Worm (Caenorhabditis elegans) whole organism, mixed stage, embryonic: ENCODE measurements around the gene mex-5.

Source experiments
- M03D4.4 ChIP-seq: sonication (generic microtip); optimal IDR thresholded peaks from 2 replicates; lab custom pipeline; 2017; ENCODE audit warnings: mild to moderate bottlenecking, missing genetic modification characterization, missing compliant biosample characterization
- bed-3 ChIP-seq: fragments of 200-800 bp; sonication (Bioruptor generic); optimal IDR thresholded peaks from 3 replicates; lab custom pipeline; 2018; ENCODE audit warnings: mild to moderate bottlenecking, missing genetic modification characterization, moderate library complexity, missing compliant biosample characterization
- blmp-1 ChIP-seq: fragments of 150-350 bp; optimal IDR thresholded peaks from 2 replicates; lab custom pipeline; 2014; ENCODE audit warnings: missing biosample characterization, missing genetic modification characterization
- ceh-39 ChIP-seq: fragments of 150-350 bp; optimal IDR thresholded peaks from 2 replicates; lab custom pipeline; 2014; ENCODE audit warnings: missing biosample characterization, missing genetic modification characterization
- ceh-43 ChIP-seq: fragments of 200-800 bp; sonication (Bioruptor generic); optimal IDR thresholded peaks from 2 replicates; lab custom pipeline; 2018; ENCODE audit warnings: mild to moderate bottlenecking, missing genetic modification characterization, moderate library complexity, missing compliant biosample characterization
- ceh-83 ChIP-seq: fragments of 200-800 bp; sonication (Bioruptor generic); optimal IDR thresholded peaks from 2 replicates; lab custom pipeline; 2018; ENCODE audit warnings: mild to moderate bottlenecking, missing genetic modification characterization, missing compliant biosample characterization
- ces-1 ChIP-seq: fragments of 150-350 bp; optimal IDR thresholded peaks from 2 replicates; lab custom pipeline; 2014; ENCODE audit warnings: missing biosample characterization, missing genetic modification reagents, missing genetic modification characterization
- cnd-1 ChIP-seq: fragments of 200-800 bp; sonication (Bioruptor generic); optimal IDR thresholded peaks from 2 replicates; lab custom pipeline; 2018; ENCODE audit warnings: mild to moderate bottlenecking, missing genetic modification characterization, missing compliant biosample characterization
- drap-1 ChIP-seq: fragments of 200-800 bp; sonication (Bioruptor generic); optimal IDR thresholded peaks from 3 replicates; lab custom pipeline; 2018; ENCODE audit warnings: mild to moderate bottlenecking, missing genetic modification characterization, missing compliant biosample characterization
- elt-1 ChIP-seq: sonication (generic microtip); optimal IDR thresholded peaks from 2 replicates; lab custom pipeline; 2017; ENCODE audit warnings: missing genetic modification characterization, mild to moderate bottlenecking, missing compliant biosample characterization, antibody characterized with exemption, moderate library complexity, borderline replicate concordance; ENCODE audit not compliant: insufficient read depth
- elt-3 ChIP-seq: fragments of 150-350 bp; optimal IDR thresholded peaks from 2 replicates; lab custom pipeline; 2014; ENCODE audit warnings: missing biosample characterization, missing genetic modification characterization
- flh-1 ChIP-seq: fragments of 200-800 bp; sonication (Bioruptor generic); optimal IDR thresholded peaks from 2 replicates; lab custom pipeline; 2018; ENCODE audit warnings: mild to moderate bottlenecking, missing genetic modification characterization, moderate library complexity, missing compliant biosample characterization
- hlh-1 ChIP-seq: fragments of 150-350 bp; optimal IDR thresholded peaks from 2 replicates; lab custom pipeline; 2014; ENCODE audit warnings: missing biosample characterization, missing genetic modification reagents, missing genetic modification characterization
- lin-13 ChIP-seq: fragments of 150-350 bp; optimal IDR thresholded peaks from 2 replicates; lab custom pipeline; 2014; ENCODE audit warnings: missing biosample characterization, missing genetic modification characterization
- lin-32 ChIP-seq: fragments of 200-800 bp; sonication (Bioruptor generic); optimal IDR thresholded peaks from 2 replicates; lab custom pipeline; 2018; ENCODE audit warnings: mild to moderate bottlenecking, missing genetic modification characterization, missing compliant biosample characterization
- lsy-2 ChIP-seq: fragments of 150-350 bp; optimal IDR thresholded peaks from 2 replicates; lab custom pipeline; 2014; ENCODE audit warnings: missing biosample characterization, missing genetic modification characterization
- mab-5 ChIP-seq: fragments of 150-350 bp; optimal IDR thresholded peaks from 2 replicates; lab custom pipeline; 2014; ENCODE audit warnings: missing biosample characterization, missing genetic modification characterization
- mls-2 ChIP-seq: sonication (generic microtip); optimal IDR thresholded peaks from 2 replicates; lab custom pipeline; 2016; ENCODE audit warnings: mild to moderate bottlenecking, missing genetic modification characterization, moderate library complexity, missing compliant biosample characterization
- nhr-12 ChIP-seq: fragments of 150-350 bp; optimal IDR thresholded peaks from 2 replicates; lab custom pipeline; 2014; ENCODE audit warnings: missing biosample characterization, missing genetic modification characterization
- nhr-2 ChIP-seq: fragments of 150-350 bp; optimal IDR thresholded peaks from 2 replicates; lab custom pipeline; 2014; ENCODE audit warnings: missing biosample characterization, missing genetic modification characterization
- nhr-237 ChIP-seq: fragments of 150-350 bp; optimal IDR thresholded peaks from 2 replicates; lab custom pipeline; 2014; ENCODE audit warnings: missing biosample characterization, missing genetic modification characterization
- nhr-28 ChIP-seq: fragments of 150-350 bp; optimal IDR thresholded peaks from 2 replicates; lab custom pipeline; 2014; ENCODE audit warnings: missing biosample characterization, missing genetic modification characterization
- nhr-76 ChIP-seq: sonication (generic microtip); optimal IDR thresholded peaks from 2 replicates; lab custom pipeline; 2017; ENCODE audit warnings: missing biosample characterization, missing genetic modification characterization
- pha-4 ChIP-seq: fragments of 150-350 bp; optimal IDR thresholded peaks from 2 replicates; lab custom pipeline; 2018; ENCODE audit warnings: missing biosample characterization, missing genetic modification reagents, missing genetic modification characterization
- sem-2 ChIP-seq: fragments of 200-800 bp; sonication (Bioruptor generic); optimal IDR thresholded peaks from 2 replicates; lab custom pipeline; 2018; ENCODE audit warnings: mild to moderate bottlenecking, missing genetic modification characterization, missing compliant biosample characterization
- snpc-4 ChIP-seq: fragments of 150-350 bp; optimal IDR thresholded peaks from 2 replicates; lab custom pipeline; 2014; ENCODE audit warnings: missing biosample characterization, missing genetic modification characterization
- sptf-1 ChIP-seq: sonication (generic microtip); optimal IDR thresholded peaks from 2 replicates; lab custom pipeline; 2017; ENCODE audit warnings: mild to moderate bottlenecking, missing genetic modification characterization, moderate library complexity, missing compliant biosample characterization
- tbx-8 ChIP-seq: fragments of 200-800 bp; sonication (Bioruptor generic); optimal IDR thresholded peaks from 2 replicates; lab custom pipeline; 2018; ENCODE audit warnings: mild to moderate bottlenecking, missing genetic modification characterization, moderate library complexity, missing compliant biosample characterization
- unc-120 ChIP-seq: sonication (generic microtip); optimal IDR thresholded peaks from 2 replicates; lab custom pipeline; 2017; ENCODE audit warnings: missing genetic modification characterization, missing compliant biosample characterization; ENCODE audit not compliant: poor library complexity, severe bottlenecking
- unc-39 ChIP-seq: fragments of 150-350 bp; optimal IDR thresholded peaks from 2 replicates; lab custom pipeline; 2014; ENCODE audit warnings: missing biosample characterization, missing genetic modification characterization
- unc-62 ChIP-seq: fragments of 150-350 bp; optimal IDR thresholded peaks from 2 replicates; lab custom pipeline; 2014; ENCODE audit warnings: missing biosample characterization, missing genetic modification reagents, missing genetic modification characterization
- zip-8 ChIP-seq: fragments of 150-350 bp; optimal IDR thresholded peaks from 2 replicates; lab custom pipeline; 2014; ENCODE audit warnings: missing biosample characterization, missing genetic modification characterization
- ztf-11 ChIP-seq: fragments of 150-350 bp; optimal IDR thresholded peaks from 2 replicates; lab custom pipeline; 2014; ENCODE audit warnings: missing biosample characterization, missing genetic modification characterization

mex-5 gene

ce11 chrIV:13386043-13386442 lies 32.5 kb downstream of the mex-5 start, which contains the start of the genes Y62E10A.20, Y62E10A.23 and mdt-9 (continued):
- TF ChIP-seq mab-5 (tag; lab: Kevin White, UChicago) (peak; percentile 2), elt-1 (no peak), nhr-28 (tag; lab: Kevin White, UChicago) (peak; percentile 62), hlh-1 (tag; lab: Kevin White, UChicago) (peak; percentile 78)

ce11 chrIV:13386903-13387302 lies 33.4 kb downstream of the mex-5 start, which contains the start of gene lsm-3:
Gene lsm-3, plus strand, starts transcription at chrIV:13387203.
- TF ChIP-seq pha-4 (tag; lab: Kevin White, UChicago) (no peak), tbx-8 (no peak), nhr-28 (tag; lab: Kevin White, UChicago) (no peak), mab-5 (tag; lab: Kevin White, UChicago) (no peak), blmp-1 (no peak), hlh-1 (tag; lab: Kevin White, UChicago) (no peak), bed-3 (GFP tag; lab: Kevin White, UChicago) (no peak), unc-62 (GFP tag; lab: Kevin White, UChicago) (no peak), sptf-1 (tag; lab: Kevin White, UChicago) (no peak)

- TF ChIP-seq nhr-237 (tag; lab: Kevin White, UChicago) (peak; percentile 3), flh-1 (GFP tag; lab: Kevin White, UChicago) (no peak)
These were observed 35.3 kb downstream of the mex-5 start for ce11 chrIV:13388779-13389178.

- no peak for TF ChIP-seq nhr-76 (tag; lab: Kevin White, UChicago)
- no peak for TF ChIP-seq nhr-12 (tag; lab: Kevin White, UChicago)
- no peak for TF ChIP-seq nhr-28 (tag; lab: Kevin White, UChicago)
- no peak for TF ChIP-seq sem-2 (GFP tag; lab: Kevin White, UChicago)
- no peak for TF ChIP-seq zip-8 (tag; lab: Kevin White, UChicago)
- TF ChIP-seq nhr-2 (tag; lab: Kevin White, UChicago): no peak
- TF ChIP-seq mab-5 (tag; lab: Kevin White, UChicago): no peak
- TF ChIP-seq lin-13 (tag; lab: Kevin White, UChicago): no peak
- TF ChIP-seq ceh-83: no peak
- no peak for TF ChIP-seq blmp-1
- no peak for TF ChIP-seq lsy-2 (tag; lab: Kevin White, UChicago)
- no peak for TF ChIP-seq elt-1
- TF ChIP-seq mls-2 (tag; lab: Kevin White, UChicago): no peak
- TF ChIP-seq flh-1 (GFP tag; lab: Kevin White, UChicago): no peak
- TF ChIP-seq ceh-43 (GFP tag; lab: Kevin White, UChicago): no peak
- no peak for TF ChIP-seq tbx-8
- TF ChIP-seq ceh-39 (tag; lab: Kevin White, UChicago): no peak
- TF ChIP-seq, all 35 proteins: peak for 0
These were observed 35.7 kb downstream of the mex-5 start for ce11 chrIV:13389237-13389636.

ce11 chrIV:13390770-13391169 lies 37.2 kb downstream of the mex-5 start:
- TF ChIP-seq sptf-1 (tag; lab: Kevin White, UChicago) (no peak), ceh-39 (tag; lab: Kevin White, UChicago) (no peak), ceh-43 (GFP tag; lab: Kevin White, UChicago) (no peak), lin-32 (GFP tag; lab: Kevin White, UChicago) (no peak), ces-1 (GFP tag; lab: Kevin White, UChicago) (no peak), snpc-4 (tag; lab: Kevin White, UChicago) (no peak), elt-3 (no peak), zip-8 (tag; lab: Kevin White, UChicago) (no peak), mab-5 (tag; lab: Kevin White, UChicago) (no peak), cnd-1 (no peak), unc-120 (tag; lab: Kevin White, UChicago) (no peak), lin-13 (tag; lab: Kevin White, UChicago) (no peak), nhr-2 (tag; lab: Kevin White, UChicago) (no peak)

- TF ChIP-seq unc-39 (tag; lab: Kevin White, UChicago): no peak
- no peak for TF ChIP-seq M03D4.4 (tag; lab: Kevin White, UChicago)
- no peak for TF ChIP-seq nhr-28 (tag; lab: Kevin White, UChicago)
- no peak for TF ChIP-seq drap-1
- no peak for TF ChIP-seq hlh-1 (tag; lab: Kevin White, UChicago)
- no peak for TF ChIP-seq lin-13 (tag; lab: Kevin White, UChicago)
- no peak for TF ChIP-seq cnd-1
- no peak for TF ChIP-seq ztf-11 (tag; lab: Kevin White, UChicago)
- no peak for TF ChIP-seq unc-120 (tag; lab: Kevin White, UChicago)
- no peak for TF ChIP-seq nhr-76 (tag; lab: Kevin White, UChicago)
- TF ChIP-seq bed-3 (GFP tag; lab: Kevin White, UChicago): no peak
- TF ChIP-seq ceh-43 (GFP tag; lab: Kevin White, UChicago): no peak
- no peak for TF ChIP-seq nhr-2 (tag; lab: Kevin White, UChicago)
- TF ChIP-seq elt-3: no peak
- TF ChIP-seq zip-8 (tag; lab: Kevin White, UChicago): no peak
- no peak for TF ChIP-seq unc-62 (GFP tag; lab: Kevin White, UChicago)
- no peak for TF ChIP-seq ces-1 (GFP tag; lab: Kevin White, UChicago)
These were observed 38.7 kb downstream of the mex-5 start for ce11 chrIV:13392230-13392629.
